Worm (Caenorhabditis elegans) whole organism, L3 larva: ENCODE measurements around the gene C27A7.3.

ENCODE experiments used
- R02D3.7 ChIP-seq: fragments of 150-350 bp; optimal IDR thresholded peaks from 2 replicates; lab custom pipeline; 2014; ENCODE audit warnings: missing biosample characterization, missing genetic modification characterization
- fkh-10 ChIP-seq: sonication (generic microtip); optimal IDR thresholded peaks from 2 replicates; lab custom pipeline; 2017; ENCODE audit warnings: missing biosample characterization, missing genetic modification reagents, missing genetic modification characterization
- nhr-12 ChIP-seq: fragments of 150-350 bp; optimal IDR thresholded peaks from 2 replicates; lab custom pipeline; 2014; ENCODE audit warnings: missing biosample characterization, missing genetic modification characterization
- nhr-237 ChIP-seq: fragments of 150-350 bp; optimal IDR thresholded peaks from 2 replicates; lab custom pipeline; 2014; ENCODE audit warnings: missing biosample characterization, missing genetic modification characterization
- nhr-28 ChIP-seq: fragments of 150-350 bp; optimal IDR thresholded peaks from 2 replicates; lab custom pipeline; 2014; ENCODE audit warnings: missing biosample characterization, missing genetic modification characterization
- unc-39 ChIP-seq: sonication (generic microtip); optimal IDR thresholded peaks from 4 replicates; lab custom pipeline; 2017; ENCODE audit warnings: missing biosample characterization, missing genetic modification characterization
- unc-62 ChIP-seq: fragments of 150-350 bp; sonication (generic microtip); optimal IDR thresholded peaks from 4 replicates; lab custom pipeline; 2014; ENCODE audit warnings: missing biosample characterization, missing genetic modification reagents, missing genetic modification characterization
- zag-1 ChIP-seq: fragments of 150-350 bp; optimal IDR thresholded peaks from 2 replicates; lab custom pipeline; 2014; ENCODE audit warnings: missing biosample characterization, missing genetic modification characterization
- ztf-11 ChIP-seq: fragments of 150-350 bp; optimal IDR thresholded peaks from 2 replicates; lab custom pipeline; 2014; ENCODE audit warnings: missing biosample characterization, missing genetic modification characterization
- ztf-4 ChIP-seq: fragments of 150-350 bp; optimal IDR thresholded peaks from 2 replicates; lab custom pipeline; 2014; ENCODE audit warnings: missing biosample characterization, missing genetic modification characterization

- TF ChIP-seq nhr-12 (no peak), nhr-28 (tag; lab: Kevin White, UChicago) (no peak), nhr-237 (tag; lab: Kevin White, UChicago) (no peak), zag-1 (no peak), ztf-11 (no peak), unc-39 (tag; lab: Kevin White, UChicago) (no peak), ztf-4 (tag; lab: Kevin White, UChicago) (no peak), unc-62 (GFP tag; lab: Kevin White, UChicago) (no peak), R02D3.7 (tag; lab: Kevin White, UChicago) (no peak), fkh-10 (no peak)
Observed at ce11 chrV:12167653-12168052, 26.9 kb downstream of the C27A7.3 start, which contains the start of gene col-37.
